Fruit fly (Drosophila melanogaster) S2 (cell line): Measurements from ENCODE around the gene CG42502.
A peak's percentile ranks its signal among the peaks of the same experiment; 100 is the strongest.

Source experiments
- CG8478 ChIP-seq: fragments of >200 bp; optimal IDR thresholded peaks from 2 replicates; lab custom pipeline; 2018
- CTCF ChIP-seq, 2 experiments: fragments of >200 bp; optimal IDR thresholded peaks; 2 replicates each; lab custom pipeline; 2018

The CG42502 gene

dm6 chr2L:18810960-18811642 is at the start of gene CG42502, which contains the start of gene CG10570:
Gene CG42502, minus strand, starts transcription at chr2L:18811252.
Gene CG10570, minus strand, starts transcription at chr2L:18811252.
- no peak for TF ChIP-seq CG8478
- no peak for TF ChIP-seq CTCF (optimal IDR thresholded peaks at IDR 0.05; lab: Kevin White, UChicago)

DNA sequence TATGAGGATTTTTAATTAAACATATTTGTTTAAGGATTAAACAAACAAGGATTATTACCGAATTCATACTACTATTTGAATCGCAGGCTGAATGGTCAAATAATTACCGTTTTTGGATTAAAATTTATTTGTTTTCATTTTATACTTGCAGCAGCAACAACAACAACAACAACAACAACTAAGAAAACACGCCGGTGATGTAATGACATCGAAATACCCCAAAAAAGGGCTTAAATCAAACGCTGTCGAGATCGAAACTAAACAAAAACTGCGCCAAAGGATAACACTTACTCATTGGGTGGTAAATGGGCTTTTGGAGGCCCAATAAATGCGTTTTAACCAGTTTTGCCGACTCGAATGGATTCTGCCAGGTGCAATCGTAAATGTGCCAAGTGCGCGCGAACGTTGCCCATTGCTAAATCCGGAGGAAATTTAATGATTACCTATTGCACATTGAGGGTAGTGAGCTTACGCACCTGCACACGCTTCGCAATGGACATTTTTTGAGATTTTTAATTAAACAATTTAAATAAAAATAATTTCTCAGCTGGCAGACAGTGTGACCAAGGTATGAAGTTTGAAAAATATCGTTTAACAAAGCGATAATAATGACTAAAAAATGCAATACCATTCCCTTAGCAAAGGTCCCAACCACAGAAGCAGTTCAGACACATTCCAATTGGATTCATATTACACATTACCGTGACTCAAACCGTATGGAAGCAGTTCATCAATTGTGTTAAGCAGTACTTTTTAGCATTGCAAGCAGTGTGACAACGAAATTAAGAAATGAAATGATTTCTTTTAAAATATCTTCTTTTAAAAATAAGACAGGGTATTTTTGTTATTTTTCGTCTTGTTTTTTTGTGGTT is 47.8 kb upstream of the CG42502 start, which contains the start of the genes CG10602 and mRpL13:
Gene CG10602 (minus strand): TSS at position 588 of the 872 bp plus-strand sequence.
Gene mRpL13 (minus strand): TSS at position 588 of the 872 bp plus-strand sequence.
- TF ChIP-seq CTCF (optimal IDR thresholded peaks at IDR 0.05; lab: Kevin White, UChicago) (peak; percentile 58 to 80), CG8478 (no peak)

dm6 chr2L:18857635-18858059 is 46.6 kb upstream of the CG42502 start:
- TF ChIP-seq CG8478 (no peak), CTCF (optimal IDR thresholded peaks at IDR 0.05; lab: Kevin White, UChicago) (no peak)

DNA sequence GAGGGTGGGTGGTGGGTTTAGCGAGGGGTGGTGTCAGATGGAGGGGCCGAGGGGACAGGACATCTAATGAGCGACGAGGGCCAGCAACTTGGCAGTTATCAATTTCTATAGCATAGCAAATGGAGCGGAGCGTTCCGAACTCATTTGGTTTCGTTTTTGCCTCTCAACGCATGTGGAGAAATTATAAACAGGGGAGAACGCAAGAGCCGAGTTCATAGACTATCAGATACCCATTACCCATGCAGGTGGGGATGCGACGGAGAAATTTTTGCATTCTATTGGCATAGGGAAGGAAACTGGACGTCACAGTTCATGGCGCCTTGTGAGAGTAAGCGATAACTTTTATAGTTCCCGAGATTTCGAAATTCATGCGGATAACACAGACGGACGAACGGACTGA is 41.2 kb upstream of the CG42502 start:
- no peak for TF ChIP-seq CTCF (optimal IDR thresholded peaks at IDR 0.05; lab: Kevin White, UChicago)
- no peak for TF ChIP-seq CG8478

- TF ChIP-seq CTCF (optimal IDR thresholded peaks at IDR 0.05; lab: Kevin White, UChicago) (no peak), CG8478 (no peak)
Observed at dm6 chr2L:18846843-18847242, 35.8 kb upstream of the CG42502 start.

- no peak for TF ChIP-seq CTCF (optimal IDR thresholded peaks at IDR 0.05; lab: Kevin White, UChicago)
- no peak for TF ChIP-seq CG8478
Observed at dm6 chr2L:18846175-18846574, 35.1 kb upstream of the CG42502 start.

- TF ChIP-seq CG8478 (no peak), CTCF (optimal IDR thresholded peaks at IDR 0.05; lab: Kevin White, UChicago) (no peak)
Observed at dm6 chr2L:18844917-18845509, 34.0 kb upstream of the CG42502 start, which contains the start of gene CG17321. Gene CG17321, plus strand, starts transcription at chr2L:18845184.

DNA sequence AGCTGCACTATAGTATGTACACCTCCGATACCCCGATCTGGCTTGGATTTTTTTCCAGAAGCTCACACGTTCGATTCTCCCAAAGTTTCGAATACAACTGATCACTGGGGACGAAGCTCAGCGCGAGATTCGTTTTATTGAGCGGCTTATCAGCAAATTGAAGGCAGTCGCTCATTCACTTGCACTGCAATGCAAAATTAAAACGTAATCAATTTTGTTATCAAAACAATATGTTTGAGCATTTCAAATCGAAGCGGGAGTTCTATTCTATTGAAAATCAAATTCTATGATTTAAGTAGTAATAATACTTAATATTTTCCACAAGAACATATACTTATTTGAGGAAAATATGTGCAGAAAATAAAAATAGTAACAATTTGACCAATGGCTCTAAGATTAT is 33.4 kb upstream of the CG42502 start, which contains the start of gene CG33120:
Gene CG33120 (minus strand): TSS at position 101 of the 400 bp plus-strand sequence.
- TF ChIP-seq CTCF (optimal IDR thresholded peaks at IDR 0.05; lab: Kevin White, UChicago) (no peak), CG8478 (no peak)

- TF ChIP-seq CTCF (optimal IDR thresholded peaks at IDR 0.05; lab: Kevin White, UChicago) (no peak), CG8478 (no peak)
Observed at dm6 chr2L:18843560-18843959, 32.5 kb upstream of the CG42502 start.

DNA sequence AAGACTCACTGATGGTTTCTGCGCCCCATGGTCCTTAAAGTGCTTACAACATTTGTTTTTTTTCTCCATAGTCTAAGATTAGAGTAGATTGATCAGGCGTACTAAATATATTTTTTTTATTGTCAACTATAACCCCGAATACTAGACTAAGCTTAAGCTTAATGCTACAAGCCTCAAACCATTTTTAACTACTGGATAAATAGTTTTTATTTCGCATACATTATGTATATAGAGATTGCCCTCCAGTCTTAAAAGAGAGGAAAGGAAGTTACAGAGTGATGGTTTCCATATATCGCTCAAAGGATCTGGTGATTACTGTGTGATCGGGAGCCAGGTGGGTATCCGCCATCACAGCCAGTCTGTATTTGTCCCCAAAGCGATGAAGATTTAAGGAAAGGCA is 30.2 kb upstream of the CG42502 start, which contains the start of gene CG31752:
Gene CG31752 (minus strand): TSS at position 101 of the 400 bp plus-strand sequence.
- TF ChIP-seq CG8478, result no peak

dm6 chr2L:18839143-18839872 is 28.3 kb upstream of the CG42502 start, which contains the start of gene CG10600:
Gene CG10600, minus strand, starts transcription at chr2L:18839679.
- TF ChIP-seq CTCF (optimal IDR thresholded peaks at IDR 0.05; lab: Kevin White, UChicago), result peak; percentile 99
- TF ChIP-seq CG8478, result no peak

DNA sequence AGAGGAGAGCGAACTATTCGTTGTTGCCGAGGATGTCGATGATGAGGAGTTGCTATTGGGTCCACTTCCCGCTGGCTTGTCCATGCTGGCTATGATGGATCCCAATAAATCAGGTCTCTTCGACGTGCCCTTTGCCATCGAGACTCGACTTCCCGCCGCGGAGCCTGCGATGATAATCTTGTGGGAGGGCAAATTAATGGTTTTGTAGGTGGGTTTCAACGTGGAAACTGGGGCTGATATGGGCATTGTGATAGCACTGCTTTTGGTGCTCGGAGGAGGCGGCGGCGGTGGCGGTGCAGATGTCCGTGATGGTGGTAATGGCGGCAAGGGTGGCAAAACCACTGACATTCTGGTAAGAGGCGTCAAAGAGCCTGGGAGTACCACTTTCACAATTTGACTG is 23.5 kb upstream of the CG42502 start:
- TF ChIP-seq CTCF (optimal IDR thresholded peaks at IDR 0.05; lab: Kevin White, UChicago), result no peak
- TF ChIP-seq CG8478, result no peak

DNA sequence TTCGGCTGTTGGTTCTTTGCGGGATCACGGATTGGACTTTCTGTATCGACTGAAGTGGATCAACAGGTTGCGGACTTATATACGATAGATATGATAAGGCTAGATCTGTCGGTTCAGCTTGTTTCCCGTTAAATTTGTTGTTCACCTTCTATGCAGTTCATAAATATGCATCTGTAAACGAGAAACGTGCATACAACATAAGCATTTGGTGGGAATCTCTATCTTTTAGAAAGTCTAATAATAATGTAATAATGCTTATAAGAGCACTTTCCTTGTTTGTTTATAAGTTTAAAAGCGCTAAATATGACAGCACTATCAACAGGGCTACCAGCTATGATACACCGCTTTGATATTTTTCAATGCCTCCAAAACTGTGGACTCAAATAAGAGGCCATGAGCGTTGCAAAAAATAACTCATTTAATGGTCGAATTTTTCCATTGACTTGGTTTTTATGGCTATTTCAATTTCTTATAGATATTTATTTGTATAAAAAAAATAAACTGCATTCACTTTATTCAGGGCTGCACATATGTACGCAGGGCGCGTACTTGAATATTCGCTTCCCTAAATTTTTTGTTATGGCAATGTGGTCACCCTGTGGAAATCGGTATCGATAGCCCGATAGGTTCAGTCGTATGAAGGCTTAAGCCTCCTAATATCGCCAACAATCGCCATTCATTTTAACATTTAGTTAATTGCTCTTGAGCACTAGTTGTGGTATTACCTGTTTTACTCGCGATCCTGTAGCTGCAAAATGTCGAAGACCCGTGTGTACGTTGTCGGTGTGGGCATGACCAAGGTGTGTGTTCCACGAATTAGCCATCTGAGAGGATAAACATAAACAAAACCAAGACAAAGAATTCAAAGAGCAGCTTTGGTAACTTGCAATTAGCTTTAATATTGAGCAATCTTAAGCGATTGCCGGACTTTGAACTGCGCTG is 19.8 kb upstream of the CG42502 start, which contains the start of the genes CG17597 and ScpX:
Gene CG17597 (minus strand): TSS at position 567 of the 942 bp plus-strand sequence.
Gene ScpX (plus strand): TSS at position 643 of the 942 bp plus-strand sequence.
- TF ChIP-seq CG8478 (no peak), CTCF (optimal IDR thresholded peaks at IDR 0.05; lab: Kevin White, UChicago) (no peak)
